Worm (Caenorhabditis elegans): ENCODE results near the gene srz-105.

ce11 chrIV:16277291-16277690 is 47.4 kb upstream of the srz-105 start, which contains the start of gene F38C2.7:
- TF ChIP-seq ham-2 (GFP tag; optimal IDR thresholded peaks at IDR 0.05) = no peak
- TF ChIP-seq bed-3 (GFP tag; optimal IDR thresholded peaks at IDR 0.05) = no peak
- TF ChIP-seq blmp-1 (tag; optimal IDR thresholded peaks at IDR 0.05) = no peak
- TF ChIP-seq mep-1 (tag; optimal IDR thresholded peaks at IDR 0.05) = no peak
- TF ChIP-seq unc-120 (tag; optimal IDR thresholded peaks at IDR 0.05; ENCODE audit: poor library complexity, severe bottlenecking) = no peak
- TF ChIP-seq unc-62 (GFP tag; optimal IDR thresholded peaks at IDR 0.05) = no peak
- TF ChIP-seq snpc-4 (tag; optimal IDR thresholded peaks at IDR 0.05) = no peak
- TF ChIP-seq nhr-12 (tag; optimal IDR thresholded peaks at IDR 0.05) = no peak
- no peak for TF ChIP-seq lin-13 (tag; optimal IDR thresholded peaks at IDR 0.05)
- no peak for TF ChIP-seq nhr-237 (tag; optimal IDR thresholded peaks at IDR 0.05)
- TF ChIP-seq sptf-1 (tag; optimal IDR thresholded peaks at IDR 0.05) = no peak
- TF ChIP-seq hlh-1 (tag; optimal IDR thresholded peaks at IDR 0.05) = no peak
- no peak for TF ChIP-seq pha-4 (tag; optimal IDR thresholded peaks at IDR 0.05)

Data from whole organism, mixed stage, embryonic.